Fruit fly (Drosophila melanogaster) whole organism, prepupa: ENCODE data around the gene disp.
A peak's percentile ranks its signal among the peaks of the same experiment; 100 is the strongest.

Source experiments
- CG11294 ChIP-seq: fragments of 200-800 bp; sonication (Bioruptor generic); IDR thresholded peaks from 2 replicates; pipeline ENCODE4 v1.3.6; 2022; ENCODE audit warnings: missing biosample characterization, missing genetic modification characterization
- CG11762 ChIP-seq: fragments of 200-800 bp; sonication (Bioruptor generic); optimal IDR thresholded peaks from 3 replicates; lab custom pipeline; 2016; ENCODE audit warnings: missing biosample characterization, missing genetic modification characterization; ENCODE audit not compliant: insufficient read depth
- CG11902 ChIP-seq: fragments of 200-800 bp; sonication (Bioruptor generic); optimal IDR thresholded peaks from 3 replicates; lab custom pipeline; 2016; ENCODE audit warnings: missing biosample characterization, missing genetic modification characterization
- CG15336 ChIP-seq: fragments of 200-800 bp; sonication (Bioruptor generic); IDR thresholded peaks from 2 replicates; pipeline ENCODE4 v1.3.6; 2022; ENCODE audit warnings: missing biosample characterization, missing genetic modification characterization
- CG1621 ChIP-seq: fragments of 200-800 bp; sonication (Bioruptor generic); optimal IDR thresholded peaks from 3 replicates; lab custom pipeline; 2018; ENCODE audit warnings: missing biosample characterization, mild to moderate bottlenecking, missing genetic modification characterization
- CG16779 ChIP-seq: fragments of 200-800 bp; sonication (Bioruptor generic); optimal IDR thresholded peaks from 3 replicates; lab custom pipeline; 2017; ENCODE audit warnings: missing biosample characterization, mild to moderate bottlenecking, missing genetic modification characterization
- CG3032 ChIP-seq: fragments of 200-800 bp; optimal IDR thresholded peaks from 2 replicates; lab custom pipeline; 2019; ENCODE audit warnings: missing biosample characterization, mild to moderate bottlenecking, missing genetic modification characterization, moderate library complexity
- CG31627 ChIP-seq: fragments of 200-800 bp; sonication (Bioruptor generic); optimal IDR thresholded peaks from 3 replicates; lab custom pipeline; 2016; ENCODE audit warnings: missing biosample characterization, missing genetic modification characterization
- CG34406 ChIP-seq: fragments of 200-800 bp; sonication (Bioruptor generic); optimal IDR thresholded peaks from 3 replicates; lab custom pipeline; 2016; ENCODE audit warnings: missing biosample characterization, missing genetic modification characterization
- CG3919 ChIP-seq: fragments of 200-800 bp; sonication (Bioruptor generic); optimal IDR thresholded peaks from 3 replicates; lab custom pipeline; 2016; ENCODE audit warnings: missing biosample characterization, missing genetic modification characterization
- CG4318 ChIP-seq: fragments of 200-800 bp; sonication (Bioruptor generic); optimal IDR thresholded peaks from 3 replicates; lab custom pipeline; 2017; ENCODE audit warnings: missing biosample characterization, mild to moderate bottlenecking, missing genetic modification characterization
- CG6163 ChIP-seq: fragments of 200-800 bp; sonication (Bioruptor generic); IDR thresholded peaks from 3 replicates; pipeline ENCODE4 v1.3.6; 2022; ENCODE audit warnings: missing biosample characterization, missing genetic modification characterization
- CG6276 ChIP-seq: fragments of 200-800 bp; sonication (Bioruptor generic); optimal IDR thresholded peaks from 2 replicates; lab custom pipeline; 2017; ENCODE audit warnings: missing biosample characterization, mild to moderate bottlenecking, missing genetic modification characterization
- CG6792 ChIP-seq: fragments of 200-800 bp; sonication (Bioruptor generic); optimal IDR thresholded peaks from 3 replicates; lab custom pipeline; 2016; ENCODE audit warnings: missing biosample characterization, missing genetic modification characterization
- CG6808 ChIP-seq: fragments of 200-800 bp; sonication (Bioruptor generic); optimal IDR thresholded peaks from 3 replicates; lab custom pipeline; 2017; ENCODE audit warnings: missing biosample characterization, missing genetic modification characterization, mild to moderate bottlenecking, moderate library complexity, missing genetic modification reagents
- CG7368 ChIP-seq: fragments of 200-800 bp; sonication (Bioruptor generic); optimal IDR thresholded peaks from 3 replicates; lab custom pipeline; 2016; ENCODE audit warnings: missing biosample characterization, missing genetic modification characterization
- CG8319 ChIP-seq: fragments of 200-800 bp; sonication (Bioruptor generic); optimal IDR thresholded peaks from 3 replicates; lab custom pipeline; 2016; ENCODE audit warnings: missing biosample characterization, missing genetic modification characterization
- CG9139 ChIP-seq: fragments of 200-800 bp; sonication (Bioruptor generic); optimal IDR thresholded peaks from 3 replicates; lab custom pipeline; 2017; ENCODE audit warnings: missing biosample characterization, mild to moderate bottlenecking, missing genetic modification characterization
- Eip93F ChIP-seq: fragments of 200-800 bp; sonication (Bioruptor generic); optimal IDR thresholded peaks from 2 replicates; lab custom pipeline; 2016; ENCODE audit warnings: missing biosample characterization, mild to moderate bottlenecking, missing genetic modification characterization
- Ets21C ChIP-seq: fragments of 200-800 bp; sonication (Bioruptor generic); optimal IDR thresholded peaks from 3 replicates; lab custom pipeline; 2016; ENCODE audit warnings: missing biosample characterization, missing genetic modification characterization
- Ets96B ChIP-seq: fragments of 200-800 bp; optimal IDR thresholded peaks from 2 replicates; lab custom pipeline; 2019; ENCODE audit warnings: missing biosample characterization, mild to moderate bottlenecking, missing genetic modification characterization, moderate library complexity
- Gug ChIP-seq: fragments of 200-800 bp; sonication (Bioruptor generic); IDR thresholded peaks from 2 replicates; pipeline ENCODE4 v1.3.6; 2022; ENCODE audit warnings: missing biosample characterization, missing genetic modification characterization
- Hr38 ChIP-seq: sonication (Bioruptor generic); optimal IDR thresholded peaks from 2 replicates; lab custom pipeline; 2016; ENCODE audit warnings: missing biosample characterization, missing genetic modification characterization
- Hr39 ChIP-seq: fragments of 200-800 bp; sonication (Bioruptor generic); optimal IDR thresholded peaks from 2 replicates; lab custom pipeline; 2016; ENCODE audit warnings: missing biosample characterization, missing genetic modification characterization
- Hr4 ChIP-seq: fragments of 200-800 bp; sonication (Bioruptor generic); optimal IDR thresholded peaks from 3 replicates; lab custom pipeline; 2016; ENCODE audit warnings: missing biosample characterization, missing genetic modification characterization
- Lpt ChIP-seq: fragments of 200-800 bp; sonication (Bioruptor generic); optimal IDR thresholded peaks from 3 replicates; lab custom pipeline; 2016; ENCODE audit warnings: missing biosample characterization, missing genetic modification characterization
- Met ChIP-seq: fragments of 200-800 bp; sonication (Bioruptor generic); optimal IDR thresholded peaks from 3 replicates; lab custom pipeline; 2016; ENCODE audit warnings: missing biosample characterization, missing genetic modification characterization
- Smox ChIP-seq: fragments of 200-800 bp; sonication (Bioruptor generic); optimal IDR thresholded peaks from 3 replicates; lab custom pipeline; 2016; ENCODE audit warnings: missing biosample characterization, missing genetic modification characterization
- Sox14 ChIP-seq: fragments of 200-800 bp; sonication (Bioruptor generic); optimal IDR thresholded peaks from 3 replicates; lab custom pipeline; 2016; ENCODE audit warnings: missing biosample characterization, missing genetic modification characterization
- achi ChIP-seq: fragments of 200-800 bp; sonication (Bioruptor generic); optimal IDR thresholded peaks from 3 replicates; lab custom pipeline; 2016; ENCODE audit warnings: missing biosample characterization, missing genetic modification characterization
- acj6 ChIP-seq: fragments of 200-800 bp; sonication (Bioruptor generic); optimal IDR thresholded peaks from 3 replicates; lab custom pipeline; 2016; ENCODE audit warnings: missing biosample characterization, missing genetic modification characterization
- dac ChIP-seq: fragments of 200-800 bp; sonication (Bioruptor generic); optimal IDR thresholded peaks from 2 replicates; lab custom pipeline; 2017; ENCODE audit warnings: missing biosample characterization, mild to moderate bottlenecking, missing genetic modification characterization
- dsx ChIP-seq: fragments of 200-800 bp; optimal IDR thresholded peaks from 3 replicates; lab custom pipeline; 2019; ENCODE audit warnings: missing biosample characterization, mild to moderate bottlenecking, missing genetic modification characterization, moderate library complexity; ENCODE audit not compliant: poor library complexity, severe bottlenecking
- esn ChIP-seq: fragments of 200-800 bp; sonication (Bioruptor generic); optimal IDR thresholded peaks from 2 replicates; lab custom pipeline; 2016; ENCODE audit warnings: missing biosample characterization, mild to moderate bottlenecking, missing genetic modification characterization, moderate library complexity
- fd59A ChIP-seq: fragments of 200-800 bp; sonication (Bioruptor generic); optimal IDR thresholded peaks from 2 replicates; lab custom pipeline; 2017; ENCODE audit warnings: missing biosample characterization, mild to moderate bottlenecking, missing genetic modification characterization, missing genetic modification reagents
- fd85E ChIP-seq: fragments of 200-800 bp; sonication (Bioruptor generic); optimal IDR thresholded peaks from 3 replicates; lab custom pipeline; 2016; ENCODE audit warnings: missing biosample characterization, missing genetic modification characterization
- fkh ChIP-seq: fragments of 200-800 bp; sonication (Bioruptor generic); optimal IDR thresholded peaks from 3 replicates; lab custom pipeline; 2017; ENCODE audit warnings: missing biosample characterization, mild to moderate bottlenecking, missing genetic modification characterization, moderate library complexity
- lz ChIP-seq: fragments of 200-800 bp; sonication (Bioruptor generic); optimal IDR thresholded peaks from 3 replicates; lab custom pipeline; 2016; ENCODE audit warnings: missing biosample characterization, missing genetic modification characterization
- net ChIP-seq: fragments of 200-800 bp; sonication (Bioruptor generic); optimal IDR thresholded peaks from 3 replicates; lab custom pipeline; 2016; ENCODE audit warnings: missing biosample characterization, missing genetic modification characterization
- pdm3 ChIP-seq: fragments of 200-800 bp; sonication (Bioruptor generic); optimal IDR thresholded peaks from 3 replicates; lab custom pipeline; 2016; ENCODE audit warnings: missing biosample characterization, missing genetic modification characterization
- salr ChIP-seq, 2 experiments: fragments of 200-800 bp; sonication (Bioruptor generic); optimal IDR thresholded peaks; 3 replicates each; lab custom pipeline; 2016 to 2018; ENCODE audit warnings: missing biosample characterization in 2 of 2, missing genetic modification characterization in 2 of 2, mild to moderate bottlenecking in 1 of 2
- spab ChIP-seq: fragments of 200-800 bp; sonication (Bioruptor generic); optimal IDR thresholded peaks from 2 replicates; lab custom pipeline; 2017; ENCODE audit warnings: missing biosample characterization, mild to moderate bottlenecking, missing genetic modification characterization, missing genetic modification reagents
- svp ChIP-seq: fragments of 200-800 bp; sonication (Bioruptor generic); peaks from one replicate; lab custom pipeline; 2016; ENCODE audit warnings: missing biosample characterization, missing genetic modification characterization

Gene disp

DNA sequence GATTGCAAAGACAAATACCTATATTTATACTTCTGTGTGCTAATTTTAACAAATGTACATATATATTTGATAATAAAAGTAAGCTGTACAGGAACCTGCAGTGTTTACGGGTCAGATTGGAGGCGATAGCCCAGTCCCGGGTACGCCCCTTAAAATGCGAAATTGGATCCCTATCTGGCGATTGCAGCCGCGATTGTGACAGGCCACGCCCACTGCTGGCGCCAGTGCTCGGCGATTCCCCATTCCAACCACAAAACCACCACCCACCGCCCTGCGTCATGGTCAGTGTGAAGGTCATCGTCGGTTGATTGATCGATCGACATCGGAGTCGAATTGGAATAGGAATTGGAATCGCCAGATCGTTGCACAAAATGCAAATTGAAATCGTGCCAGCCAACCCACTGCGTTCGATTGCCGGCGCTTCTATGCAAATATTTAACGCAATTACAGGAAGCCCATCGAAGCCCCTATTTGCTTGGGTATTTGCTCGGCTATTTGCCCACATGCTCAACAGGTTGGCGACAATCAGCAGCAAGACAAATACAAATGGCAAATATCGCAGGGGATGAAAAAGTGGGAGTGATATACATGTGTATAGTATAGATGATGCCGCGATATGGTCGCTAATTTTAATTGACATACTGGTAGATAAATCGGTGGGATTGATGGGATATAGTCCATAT is 17.3 kb downstream of the disp start (continued):
- no peak for TF ChIP-seq Eip93F (GFP tag; lab: Kevin White, UChicago)
- TF ChIP-seq Hr38 = no peak
- TF ChIP-seq CG7368 = peak; percentile 39
- no peak for TF ChIP-seq CG11902 (GFP tag; lab: Kevin White, UChicago)
- no peak for TF ChIP-seq CG8319 (GFP tag; lab: Kevin White, UChicago)
- peak; percentile 21 for TF ChIP-seq CG4318 (GFP tag; lab: Kevin White, UChicago)
- TF ChIP-seq CG9139 (GFP tag; lab: Kevin White, UChicago) = no peak
- peak; percentile 14 for TF ChIP-seq esn (GFP tag; lab: Kevin White, UChicago)
- TF ChIP-seq fd59A (GFP tag; lab: Kevin White, UChicago) = peak; percentile 11
- peak; percentile 13 for TF ChIP-seq CG11762
- TF ChIP-seq svp (GFP tag; lab: Kevin White, UChicago) = peak; percentile 91
- TF ChIP-seq pdm3 (GFP tag; lab: Kevin White, UChicago) = peak; percentile 11
- peak; percentile 41 for TF ChIP-seq fkh
- TF ChIP-seq fd85E (GFP tag; lab: Kevin White, UChicago) = no peak
- no peak for TF ChIP-seq Ets96B (tag; lab: Kevin White, UChicago)
- no peak for TF ChIP-seq CG16779
- TF ChIP-seq lz (GFP tag; lab: Kevin White, UChicago) = no peak
- TF ChIP-seq Ets21C (GFP tag; lab: Kevin White, UChicago) = no peak

dm6 chr3R:5836536-5836935 is 19.6 kb downstream of the disp start:
- TF ChIP-seq CG4318 (GFP tag; lab: Kevin White, UChicago) = no peak
- no peak for TF ChIP-seq CG15336 (GFP tag; lab: Robert Waterston, UW)
- TF ChIP-seq CG6808 (GFP tag; lab: Kevin White, UChicago) = no peak
- TF ChIP-seq achi = no peak
- no peak for TF ChIP-seq Gug
- TF ChIP-seq CG6276 (GFP tag; lab: Kevin White, UChicago) = no peak
- TF ChIP-seq fd59A (GFP tag; lab: Kevin White, UChicago) = no peak
- no peak for TF ChIP-seq pdm3 (GFP tag; lab: Kevin White, UChicago)
- no peak for TF ChIP-seq Sox14 (GFP tag; lab: Kevin White, UChicago)
- TF ChIP-seq CG31627 (GFP tag; lab: Kevin White, UChicago) = no peak
- no peak for TF ChIP-seq spab (GFP tag; lab: Kevin White, UChicago)
- TF ChIP-seq Eip93F (GFP tag; lab: Kevin White, UChicago) = no peak
- no peak for TF ChIP-seq Lpt (GFP tag; lab: Kevin White, UChicago)
- TF ChIP-seq Met = no peak
- TF ChIP-seq CG8319 (GFP tag; lab: Kevin White, UChicago) = no peak
- no peak for TF ChIP-seq Smox (GFP tag; lab: Kevin White, UChicago)
- no peak for TF ChIP-seq Hr4 (GFP tag; lab: Kevin White, UChicago)
- no peak for TF ChIP-seq CG6163
- TF ChIP-seq, all 60 proteins: peak for 0

dm6 chr3R:5833948-5834504 is 22.1 kb downstream of the disp start:
- TF ChIP-seq Lpt (GFP tag; lab: Kevin White, UChicago) = peak; percentile 91
- TF ChIP-seq dsx = peak; percentile 67
- TF ChIP-seq CG34406 (GFP tag; lab: Kevin White, UChicago) = peak; percentile 91
- TF ChIP-seq CG6276 (GFP tag; lab: Kevin White, UChicago) = peak; percentile 86
- TF ChIP-seq Hr39 (GFP tag; lab: Kevin White, UChicago) = peak; percentile 97
- TF ChIP-seq esn (GFP tag; lab: Kevin White, UChicago) = peak; percentile 93
- TF ChIP-seq CG3032 (tag; lab: Kevin White, UChicago) = peak; percentile 74
- peak; percentile 92 for TF ChIP-seq Ets21C (GFP tag; lab: Kevin White, UChicago)
- TF ChIP-seq CG11294 (GFP tag; lab: Robert Waterston, UW) = peak; percentile 89
- TF ChIP-seq CG31627 (GFP tag; lab: Kevin White, UChicago) = peak; percentile 96
- peak; percentile 93 for TF ChIP-seq acj6 (GFP tag; lab: Kevin White, UChicago)
- TF ChIP-seq CG6163 = peak; percentile 97
- TF ChIP-seq Hr38 = peak; percentile 45
- TF ChIP-seq CG1621 (tag; lab: Kevin White, UChicago) = peak; percentile 81
- peak; percentile 92 for TF ChIP-seq CG6792 (GFP tag; lab: Kevin White, UChicago)
- TF ChIP-seq CG9139 (GFP tag; lab: Kevin White, UChicago) = peak; percentile 41
- TF ChIP-seq CG11762 = peak; percentile 84
- no peak for TF ChIP-seq fkh
- TF ChIP-seq CG8319 (GFP tag; lab: Kevin White, UChicago) = peak; percentile 90
- peak; percentile 91 for TF ChIP-seq Smox (GFP tag; lab: Kevin White, UChicago)
- peak; percentile 84 for TF ChIP-seq CG7368
- peak; percentile 91 for TF ChIP-seq net (GFP tag; lab: Kevin White, UChicago)
- TF ChIP-seq dac (GFP tag; lab: Kevin White, UChicago) = peak; percentile 86
- TF ChIP-seq Gug = peak; percentile 92
- peak; percentile 69 to 85 for TF ChIP-seq salr (GFP tag; optimal IDR thresholded peaks at IDR 0.05; lab: Kevin White, UChicago)
- peak; percentile 94 for TF ChIP-seq CG3919 (GFP tag; lab: Kevin White, UChicago)
- TF ChIP-seq Eip93F (GFP tag; lab: Kevin White, UChicago) = peak; percentile 34
- TF ChIP-seq achi = peak; percentile 91
- peak; percentile 83 for TF ChIP-seq Ets96B (tag; lab: Kevin White, UChicago)
